Fruit fly (Drosophila melanogaster) whole organism, wandering third instar larva: ENCODE measurements around the gene CG32305.

Experiments used
- br ChIP-seq: fragments of 200-800 bp; sonication (Bioruptor generic); optimal IDR thresholded peaks from 2 replicates; lab custom pipeline; 2016; ENCODE audit warnings: missing biosample characterization, missing genetic modification characterization
- usp ChIP-seq: fragments of >200 bp; optimal IDR thresholded peaks from 2 replicates; lab custom pipeline; 2017; ENCODE audit warnings: missing biosample characterization, missing genetic modification characterization
- woc ChIP-seq: sonication (Bioruptor generic); optimal IDR thresholded peaks from 2 replicates; lab custom pipeline; 2016; ENCODE audit warnings: missing biosample characterization, mild to moderate bottlenecking, missing genetic modification characterization

dm6 chr3L:2255775-2256174, 7.3 kb downstream of the CG32305 start:
- TF ChIP-seq woc (no peak), usp (GFP tag; lab: Kevin White, UChicago) (no peak), br (GFP tag; lab: Kevin White, UChicago) (no peak)
